Fruit fly (Drosophila melanogaster) whole organism, embryonic: Measurements from ENCODE around the gene Zip88E.

ENCODE experiments used
- Adf1 ChIP-seq: fragments of 200-800 bp; sonication (Bioruptor generic); IDR thresholded peaks from 2 replicates; pipeline ENCODE4 v1.3.6; 2022; ENCODE audit warnings: missing biosample characterization, missing genetic modification characterization
- Antp ChIP-seq: fragments of 200-800 bp; sonication (Bioruptor generic); optimal IDR thresholded peaks from 3 replicates; lab custom pipeline; 2016; ENCODE audit warnings: missing biosample characterization, missing genetic modification characterization
- Atf3 ChIP-seq: fragments of 200-800 bp; sonication (Bioruptor generic); optimal IDR thresholded peaks from 3 replicates; lab custom pipeline; 2016; ENCODE audit warnings: missing biosample characterization, missing genetic modification characterization
- CG10267 ChIP-seq: fragments of 200-800 bp; sonication (Bioruptor generic); optimal IDR thresholded peaks from 2 replicates; lab custom pipeline; 2018; ENCODE audit warnings: missing biosample characterization, mild to moderate bottlenecking, missing genetic modification characterization, moderate library complexity
- CG10321 ChIP-seq: fragments of 200-800 bp; sonication (Bioruptor generic); IDR thresholded peaks from 2 replicates; pipeline ENCODE4 v1.3.6; 2022; ENCODE audit warnings: missing biosample characterization, missing genetic modification characterization
- CG10431 ChIP-seq: fragments of 200-800 bp; sonication (Bioruptor generic); optimal IDR thresholded peaks from 3 replicates; lab custom pipeline; 2018; ENCODE audit warnings: missing biosample characterization, mild to moderate bottlenecking, missing genetic modification characterization
- CG10959 ChIP-seq: fragments of 200-800 bp; sonication (Bioruptor generic); IDR thresholded peaks from 2 replicates; pipeline ENCODE4 v1.3.6; 2022; ENCODE audit warnings: missing biosample characterization, missing genetic modification characterization
- CG11093 ChIP-seq: fragments of 200-800 bp; sonication (Bioruptor generic); IDR thresholded peaks from 3 replicates; pipeline ENCODE4 v1.3.6; 2022; ENCODE audit warnings: missing biosample characterization, missing genetic modification characterization
- CG11504 ChIP-seq: fragments of 200-800 bp; sonication (Bioruptor generic); optimal IDR thresholded peaks from 3 replicates; lab custom pipeline; 2019; ENCODE audit warnings: missing biosample characterization, mild to moderate bottlenecking, missing genetic modification characterization, moderate library complexity
- CG12071 ChIP-seq: fragments of 200-800 bp; sonication (Bioruptor generic); optimal IDR thresholded peaks from 3 replicates; lab custom pipeline; 2018; ENCODE audit warnings: missing biosample characterization, mild to moderate bottlenecking, missing genetic modification characterization
- CG12942 ChIP-seq: fragments of 200-800 bp; sonication (Bioruptor generic); optimal IDR thresholded peaks from 3 replicates; lab custom pipeline; 2016; ENCODE audit warnings: missing biosample characterization, missing genetic modification characterization
- CG13894 ChIP-seq: fragments of 200-800 bp; sonication (Bioruptor generic); optimal IDR thresholded peaks from 3 replicates; lab custom pipeline; 2018; ENCODE audit warnings: missing biosample characterization, mild to moderate bottlenecking, missing genetic modification characterization, moderate library complexity
- CG15073 ChIP-seq: fragments of 200-800 bp; sonication (Bioruptor generic); optimal IDR thresholded peaks from 2 replicates; lab custom pipeline; 2016; ENCODE audit warnings: missing biosample characterization, missing genetic modification characterization
- CG18262 ChIP-seq: fragments of 200-800 bp; optimal IDR thresholded peaks from 3 replicates; lab custom pipeline; 2019; ENCODE audit warnings: missing biosample characterization, mild to moderate bottlenecking, missing genetic modification characterization, moderate library complexity
- CG1832 ChIP-seq: fragments of 200-800 bp; sonication (Bioruptor generic); optimal IDR thresholded peaks from 2 replicates; lab custom pipeline; 2017; ENCODE audit warnings: missing biosample characterization, mild to moderate bottlenecking, missing genetic modification characterization, inconsistent platforms
- CG18599 ChIP-seq: fragments of 200-800 bp; sonication (Bioruptor generic); optimal IDR thresholded peaks from 3 replicates; lab custom pipeline; 2017; ENCODE audit warnings: missing biosample characterization, missing genetic modification characterization, mild to moderate bottlenecking, moderate library complexity, missing genetic modification reagents
- CG2129 ChIP-seq: fragments of 200-800 bp; sonication (Bioruptor generic); IDR thresholded peaks from 2 replicates; pipeline ENCODE4 v1.3.6; 2022; ENCODE audit warnings: missing biosample characterization, missing genetic modification characterization; ENCODE audit not compliant: partially characterized antibody
- CG30403 ChIP-seq: fragments of 200-800 bp; sonication (Bioruptor generic); optimal IDR thresholded peaks from 3 replicates; lab custom pipeline; 2016; ENCODE audit warnings: missing biosample characterization, missing genetic modification characterization
- CG4360 ChIP-seq: fragments of 200-800 bp; sonication (Bioruptor generic); IDR thresholded peaks from 2 replicates; pipeline ENCODE4 v1.3.6; 2022; ENCODE audit warnings: missing biosample characterization, missing genetic modification characterization
- CG4424 ChIP-seq: fragments of 200-800 bp; sonication (Bioruptor generic); optimal IDR thresholded peaks from 3 replicates; lab custom pipeline; 2016; ENCODE audit warnings: missing biosample characterization, missing genetic modification characterization
- CG4730 ChIP-seq: fragments of 200-800 bp; sonication (Bioruptor generic); IDR thresholded peaks from 2 replicates; pipeline ENCODE4 v1.3.6; 2022; ENCODE audit warnings: missing biosample characterization, missing genetic modification characterization
- CG4854 ChIP-seq: fragments of 200-800 bp; sonication (Bioruptor generic); optimal IDR thresholded peaks from 2 replicates; lab custom pipeline; 2016; ENCODE audit warnings: missing biosample characterization, missing genetic modification characterization, inconsistent platforms
- CG6765 ChIP-seq: fragments of 200-800 bp; sonication (Bioruptor generic); optimal IDR thresholded peaks from 3 replicates; lab custom pipeline; 2017; ENCODE audit warnings: missing biosample characterization, mild to moderate bottlenecking, missing genetic modification characterization
- CG7271 ChIP-seq: fragments of 200-800 bp; sonication (Bioruptor generic); optimal IDR thresholded peaks from 2 replicates; lab custom pipeline; 2018; ENCODE audit warnings: missing biosample characterization, mild to moderate bottlenecking, missing genetic modification characterization, moderate library complexity
- CG7357 ChIP-seq: fragments of 200-800 bp; sonication (Bioruptor generic); IDR thresholded peaks from 3 replicates; pipeline ENCODE4 v1.3.6; 2022; ENCODE audit warnings: missing biosample characterization, missing genetic modification characterization
- CG8924 ChIP-seq: fragments of 200-800 bp; optimal IDR thresholded peaks from 3 replicates; lab custom pipeline; 2019; ENCODE audit warnings: missing biosample characterization, mild to moderate bottlenecking, missing genetic modification characterization, moderate library complexity
- CG9437 ChIP-seq: fragments of 200-800 bp; sonication (Bioruptor generic); optimal IDR thresholded peaks from 2 replicates; lab custom pipeline; 2018; ENCODE audit warnings: missing biosample characterization, mild to moderate bottlenecking, missing genetic modification characterization
- D19A ChIP-seq: fragments of 200-800 bp; optimal IDR thresholded peaks from 3 replicates; lab custom pipeline; 2019; ENCODE audit warnings: missing biosample characterization, mild to moderate bottlenecking, missing genetic modification characterization, moderate library complexity
- E2f1 ChIP-seq: fragments of 200-800 bp; sonication (Bioruptor generic); IDR thresholded peaks from 2 replicates; pipeline ENCODE4 v1.3.6; 2022; ENCODE audit warnings: missing biosample characterization, missing genetic modification characterization
- Elba2 ChIP-seq: fragments of 200-800 bp; sonication (Bioruptor generic); optimal IDR thresholded peaks from 3 replicates; lab custom pipeline; 2016; ENCODE audit warnings: missing biosample characterization, missing genetic modification characterization
- GATAe ChIP-seq: fragments of 200-800 bp; sonication (Bioruptor generic); conservative IDR thresholded peaks from 2 replicates; pipeline ENCODE4 v1.3.6; 2022; ENCODE audit warnings: missing biosample characterization, missing genetic modification characterization
- Hr39 ChIP-seq: fragments of >200 bp; optimal IDR thresholded peaks from 2 replicates; lab custom pipeline; 2017
- MBD-R2 ChIP-seq: fragments of 200-800 bp; sonication (Bioruptor generic); IDR thresholded peaks from 2 replicates; pipeline ENCODE4 v1.3.6; 2022; ENCODE audit warnings: missing biosample characterization, missing genetic modification characterization
- NK7.1 ChIP-seq: fragments of 200-800 bp; sonication (Bioruptor generic); optimal IDR thresholded peaks from 3 replicates; lab custom pipeline; 2016; ENCODE audit warnings: missing biosample characterization, missing genetic modification characterization
- Poxn ChIP-seq: fragments of 200-800 bp; sonication (Bioruptor generic); IDR thresholded peaks from 2 replicates; pipeline ENCODE4 v1.3.6; 2022; ENCODE audit warnings: missing biosample characterization, missing genetic modification characterization
- Side ChIP-seq: fragments of 200-800 bp; sonication (Bioruptor generic); optimal IDR thresholded peaks from 2 replicates; lab custom pipeline; 2016; ENCODE audit warnings: missing biosample characterization, missing genetic modification characterization
- Sox100B ChIP-seq: fragments of 200-800 bp; sonication (Bioruptor generic); optimal IDR thresholded peaks from 3 replicates; lab custom pipeline; 2018; ENCODE audit warnings: missing biosample characterization, mild to moderate bottlenecking, missing genetic modification characterization
- Sox102F ChIP-seq: fragments of 200-800 bp; sonication (Bioruptor generic); optimal IDR thresholded peaks from 2 replicates; lab custom pipeline; 2018; ENCODE audit warnings: missing biosample characterization, mild to moderate bottlenecking, missing genetic modification characterization, moderate library complexity
- Spps ChIP-seq: fragments of 200-800 bp; sonication (Bioruptor generic); optimal IDR thresholded peaks from 2 replicates; lab custom pipeline; 2018; ENCODE audit warnings: missing biosample characterization, mild to moderate bottlenecking, missing genetic modification characterization
- Stat92E ChIP-seq, 3 experiments: fragments of >200 bp in 2 of 3; fragments of 200-800 bp in 1 of 3; sonication (Bioruptor generic) in 1 of 3; optimal IDR thresholded peaks; 2 replicates each; lab custom pipeline; 2017 to 2019; ENCODE audit warnings: missing biosample characterization in 3 of 3, missing genetic modification characterization in 3 of 3, mild to moderate bottlenecking in 1 of 3, moderate library complexity in 1 of 3
- Tbp ChIP-seq: fragments of >200 bp; optimal IDR thresholded peaks from 2 replicates; lab custom pipeline; 2018; ENCODE audit warnings: missing biosample characterization, missing genetic modification characterization
- Usf ChIP-seq: fragments of 200-800 bp; sonication (Bioruptor generic); optimal IDR thresholded peaks from 2 replicates; lab custom pipeline; 2017; ENCODE audit warnings: missing genotype, missing biosample characterization, missing genetic modification characterization
- aop ChIP-seq: fragments of 200-800 bp; sonication (Bioruptor generic); IDR thresholded peaks from 2 replicates; pipeline ENCODE4 v1.3.6; 2022; ENCODE audit warnings: missing biosample characterization, missing genetic modification characterization
- ase ChIP-seq: fragments of 200-800 bp; sonication (Bioruptor generic); IDR thresholded peaks from 3 replicates; pipeline ENCODE4 v1.3.6; 2022; ENCODE audit warnings: missing biosample characterization, missing genetic modification characterization
- disco-r ChIP-seq: fragments of 200-800 bp; sonication (Bioruptor generic); optimal IDR thresholded peaks from 2 replicates; lab custom pipeline; 2016; ENCODE audit warnings: missing biosample characterization, missing genetic modification characterization
- emc ChIP-seq: fragments of 200-800 bp; sonication (Bioruptor generic); optimal IDR thresholded peaks from 2 replicates; lab custom pipeline; 2016; ENCODE audit warnings: missing biosample characterization, missing genetic modification characterization
- gro ChIP-seq: fragments of 200-800 bp; sonication (Bioruptor generic); optimal IDR thresholded peaks from 2 replicates; lab custom pipeline; 2016; ENCODE audit warnings: missing biosample characterization, missing genetic modification characterization
- lov ChIP-seq, 2 experiments: fragments of 200-800 bp in 1 of 2; fragments of >200 bp in 1 of 2; sonication (Bioruptor generic) in 1 of 2; IDR thresholded peaks in 1 of 2; optimal IDR thresholded peaks in 1 of 2; 2 replicates in 1 of 2; 3 replicates in 1 of 2; pipeline versions ENCODE4 v1.3.6 to Lab custom; 2017 to 2022; ENCODE audit warnings: missing biosample characterization in 1 of 2, missing genetic modification characterization in 1 of 2
- org-1 ChIP-seq: fragments of 200-800 bp; sonication (Bioruptor generic); optimal IDR thresholded peaks from 2 replicates; lab custom pipeline; 2017; ENCODE audit warnings: missing biosample characterization, missing genetic modification characterization
- vfl ChIP-seq: fragments of 200-800 bp; sonication (Bioruptor generic); optimal IDR thresholded peaks from 2 replicates; lab custom pipeline; 2016; ENCODE audit warnings: missing biosample characterization, missing genetic modification characterization
- yki ChIP-seq: fragments of >200 bp; optimal IDR thresholded peaks from 3 replicates; lab custom pipeline; 2018
- zen2 ChIP-seq: fragments of 200-800 bp; sonication (Bioruptor generic); IDR thresholded peaks from 3 replicates; pipeline ENCODE4 v1.3.6; 2022; ENCODE audit warnings: missing biosample characterization, missing genetic modification characterization; ENCODE audit not compliant: partially characterized antibody

Gene Zip88E

dm6 chr3R:15265406-15266040 lies 2.9 kb upstream of the Zip88E start, which contains the start of gene ATPsynO (continued):
- TF ChIP-seq CG8924 (tag; lab: Kevin White, UChicago), result peak; percentile 18
- no peak for TF ChIP-seq emc (GFP tag; lab: Kevin White, UChicago)
- TF ChIP-seq Spps, result no peak
- no peak for TF ChIP-seq lov (optimal IDR thresholded peaks at IDR 0.05; lab: Kevin White, UChicago)
- TF ChIP-seq lov (GFP tag; IDR thresholded peaks at IDR 0.05; lab: Robert Waterston, UW), result no peak
- no peak for TF ChIP-seq Side (GFP tag; lab: Kevin White, UChicago)
- no peak for TF ChIP-seq Poxn
- no peak for TF ChIP-seq Sox102F
- TF ChIP-seq CG15073 (GFP tag; lab: Kevin White, UChicago), result no peak
- TF ChIP-seq CG9437 (GFP tag; lab: Kevin White, UChicago), result no peak
- no peak for TF ChIP-seq Antp (GFP tag; lab: Kevin White, UChicago)
- TF ChIP-seq CG10431 (GFP tag; lab: Kevin White, UChicago), result no peak
- TF ChIP-seq MBD-R2 (GFP tag; lab: Robert Waterston, UW), result peak; percentile 89
- peak; percentile 8 for TF ChIP-seq vfl (GFP tag; lab: Kevin White, UChicago)
- no peak for TF ChIP-seq disco-r (GFP tag; lab: Kevin White, UChicago)
- TF ChIP-seq CG13894 (tag; lab: Kevin White, UChicago), result no peak
- TF ChIP-seq CG10321, result no peak
- TF ChIP-seq CG18599 (GFP tag; lab: Kevin White, UChicago), result no peak
- TF ChIP-seq Sox100B, result no peak
- peak in 1 of 3 experiments; percentile 6 for TF ChIP-seq Stat92E (GFP tag; optimal IDR thresholded peaks at IDR 0.05; lab: Kevin White, UChicago)
- no peak for TF ChIP-seq NK7.1
- no peak for TF ChIP-seq CG11504 (tag; lab: Kevin White, UChicago)
- TF ChIP-seq CG10959 (GFP tag; lab: Robert Waterston, UW), result no peak
- TF ChIP-seq CG4424 (GFP tag; lab: Kevin White, UChicago), result no peak
- TF ChIP-seq Atf3 (GFP tag; lab: Kevin White, UChicago), result no peak
- TF ChIP-seq GATAe (GFP tag; lab: Robert Waterston, UW), result no peak
- no peak for TF ChIP-seq CG12071 (GFP tag; lab: Kevin White, UChicago)
- TF ChIP-seq CG11093 (GFP tag; lab: Robert Waterston, UW), result no peak
- TF ChIP-seq zen2 (GFP tag; lab: Robert Waterston, UW), result no peak
- TF ChIP-seq Elba2 (GFP tag; lab: Kevin White, UChicago), result no peak
- TF ChIP-seq E2f1 (GFP tag; lab: Robert Waterston, UW), result no peak
- no peak for TF ChIP-seq yki (lab: Kevin White, UChicago)
- no peak for TF ChIP-seq D19A (tag; lab: Kevin White, UChicago)
- TF ChIP-seq CG7357, result no peak
- TF ChIP-seq CG1832 (GFP tag; lab: Kevin White, UChicago), result no peak
- no peak for TF ChIP-seq CG2129 (GFP tag; lab: Robert Waterston, UW)
- TF ChIP-seq CG12942 (GFP tag; lab: Kevin White, UChicago), result no peak
- peak; percentile 17 for TF ChIP-seq CG30403 (GFP tag; lab: Kevin White, UChicago)
- TF ChIP-seq Hr39 (lab: Kevin White, UChicago), result no peak
- TF ChIP-seq Usf (GFP tag; lab: Kevin White, UChicago), result no peak
- no peak for TF ChIP-seq Tbp (GFP tag; lab: Kevin White, UChicago)
- TF ChIP-seq CG4730, result no peak
- TF ChIP-seq ase, result no peak
- peak; percentile 51 for TF ChIP-seq gro
- no peak for TF ChIP-seq Adf1 (GFP tag; lab: Robert Waterston, UW)
- no peak for TF ChIP-seq CG4360 (GFP tag; lab: Robert Waterston, UW)
- peak; percentile 75 for TF ChIP-seq CG10267 (tag; lab: Kevin White, UChicago)
- TF ChIP-seq CG4854 (GFP tag; lab: Kevin White, UChicago), result no peak
- no peak for TF ChIP-seq aop (GFP tag; lab: Robert Waterston, UW)
- no peak for TF ChIP-seq org-1 (GFP tag; lab: Kevin White, UChicago)
- TF ChIP-seq CG18262 (tag; lab: Kevin White, UChicago), result peak; percentile 32
- TF ChIP-seq CG6765, result no peak
- peak; percentile 12 for TF ChIP-seq CG7271 (tag; lab: Kevin White, UChicago)
